Fruit fly (Drosophila melanogaster) whole organism, pupa: Measurements from ENCODE around the gene Mvl.
A peak's percentile ranks its signal among the peaks of the same experiment; 100 is the strongest.

Source experiments
- CG12605 ChIP-seq: fragments of 200-800 bp; sonication (Bioruptor generic); IDR thresholded peaks from 2 replicates; pipeline ENCODE4 v1.3.6; 2022; ENCODE audit warnings: missing biosample characterization, missing genetic modification characterization
- CG13204 ChIP-seq: fragments of 200-800 bp; sonication (Bioruptor generic); optimal IDR thresholded peaks from 2 replicates; lab custom pipeline; 2018; ENCODE audit warnings: missing biosample characterization, mild to moderate bottlenecking, missing genetic modification characterization, moderate library complexity
- CG14655 ChIP-seq: fragments of 200-800 bp; sonication (Bioruptor generic); optimal IDR thresholded peaks from 3 replicates; lab custom pipeline; 2017; ENCODE audit warnings: mild to moderate bottlenecking, missing biosample characterization, missing genetic modification reagents, missing genetic modification characterization
- CG15710 ChIP-seq: fragments of 200-800 bp; sonication (Bioruptor generic); optimal IDR thresholded peaks from 2 replicates; lab custom pipeline; 2018; ENCODE audit warnings: missing biosample characterization, mild to moderate bottlenecking, missing genetic modification characterization, moderate library complexity
- CG17806 ChIP-seq: fragments of 200-800 bp; sonication (Bioruptor generic); optimal IDR thresholded peaks from 2 replicates; lab custom pipeline; 2018; ENCODE audit warnings: missing biosample characterization, mild to moderate bottlenecking, missing genetic modification characterization, moderate library complexity
- CG32121 ChIP-seq: fragments of 200-800 bp; sonication (Bioruptor generic); IDR thresholded peaks from 2 replicates; pipeline ENCODE4 v1.3.6; 2022; ENCODE audit warnings: missing biosample characterization, missing genetic modification characterization
- CG34367 ChIP-seq: fragments of 200-800 bp; sonication (Bioruptor generic); optimal IDR thresholded peaks from 2 replicates; lab custom pipeline; 2018; ENCODE audit warnings: missing biosample characterization, mild to moderate bottlenecking, missing genetic modification characterization
- CG4496 ChIP-seq: fragments of 200-800 bp; sonication (Bioruptor generic); IDR thresholded peaks from 3 replicates; pipeline ENCODE4 v1.3.6; 2022; ENCODE audit warnings: missing biosample characterization, missing genetic modification characterization
- CG8159 ChIP-seq: fragments of 200-800 bp; sonication (Bioruptor generic); optimal IDR thresholded peaks from 3 replicates; lab custom pipeline; 2018; ENCODE audit warnings: missing biosample characterization, mild to moderate bottlenecking, missing genetic modification characterization, moderate library complexity
- CG8301 ChIP-seq: fragments of 200-800 bp; sonication (Bioruptor generic); optimal IDR thresholded peaks from 2 replicates; lab custom pipeline; 2018; ENCODE audit warnings: missing biosample characterization, mild to moderate bottlenecking, missing genetic modification characterization
- CG9948 ChIP-seq: fragments of 200-800 bp; sonication (Bioruptor generic); optimal IDR thresholded peaks from 2 replicates; lab custom pipeline; 2018; ENCODE audit warnings: missing biosample characterization, mild to moderate bottlenecking, missing genetic modification characterization, moderate library complexity
- D1 ChIP-seq: fragments of 200-800 bp; sonication (Bioruptor generic); optimal IDR thresholded peaks from 2 replicates; lab custom pipeline; 2018; ENCODE audit warnings: missing biosample characterization, mild to moderate bottlenecking, missing genetic modification characterization, moderate library complexity
- EcR ChIP-seq: fragments of 200-800 bp; sonication (Bioruptor generic); optimal IDR thresholded peaks from 3 replicates; lab custom pipeline; 2019; ENCODE audit warnings: missing biosample characterization, missing genetic modification characterization, mild to moderate bottlenecking, moderate library complexity, missing genetic modification reagents
- Ets98B ChIP-seq: fragments of 200-800 bp; sonication (Bioruptor generic); IDR thresholded peaks from 2 replicates; pipeline ENCODE4 v1.3.6; 2022; ENCODE audit warnings: missing biosample characterization, missing genetic modification characterization
- Pif1A ChIP-seq: fragments of 200-800 bp; sonication (Bioruptor generic); optimal IDR thresholded peaks from 3 replicates; lab custom pipeline; 2016; ENCODE audit warnings: missing biosample characterization, missing genetic modification characterization
- Pif1B ChIP-seq: fragments of 200-800 bp; sonication (Bioruptor generic); optimal IDR thresholded peaks from 3 replicates; lab custom pipeline; 2016; ENCODE audit warnings: missing biosample characterization, missing genetic modification characterization
- Snoo ChIP-seq: fragments of 200-800 bp; sonication (Bioruptor generic); optimal IDR thresholded peaks from 3 replicates; lab custom pipeline; 2017; ENCODE audit warnings: missing biosample characterization, mild to moderate bottlenecking, missing genetic modification characterization, inconsistent platforms
- fd96Ca ChIP-seq: fragments of 200-800 bp; sonication (Bioruptor generic); IDR thresholded peaks from 3 replicates; pipeline ENCODE4 v1.3.6; 2022; ENCODE audit warnings: missing biosample characterization, missing genetic modification characterization
- gl ChIP-seq: fragments of 200-800 bp; sonication (Bioruptor generic); optimal IDR thresholded peaks from 2 replicates; lab custom pipeline; 2018; ENCODE audit warnings: missing biosample characterization, mild to moderate bottlenecking, missing genetic modification characterization
- rn ChIP-seq: fragments of 200-800 bp; sonication (Bioruptor generic); IDR thresholded peaks from 2 replicates; pipeline ENCODE4 v1.3.6; 2022; ENCODE audit warnings: missing biosample characterization, missing genetic modification characterization

Mvl gene

DNA sequence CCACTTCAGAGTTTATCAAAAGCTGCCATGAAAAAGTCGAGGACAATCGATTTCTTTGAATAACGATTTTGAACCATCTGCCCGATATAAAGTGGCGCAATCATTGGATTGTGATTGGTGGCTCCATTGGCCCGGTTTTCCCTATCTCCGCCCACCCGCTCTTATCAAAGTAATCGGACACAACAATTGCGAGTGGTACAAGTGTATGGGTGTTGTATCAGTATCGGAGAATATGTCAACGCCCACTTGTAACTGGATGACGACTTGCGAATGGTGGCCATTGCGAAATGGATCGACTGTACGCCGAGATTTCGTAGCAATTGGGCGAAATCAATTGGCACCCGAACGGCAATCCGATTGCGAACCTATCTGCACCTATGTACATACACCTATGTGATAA, 17.0 kb upstream of the Mvl start:
- TF ChIP-seq CG8159 (no peak), CG34367 (no peak), CG14655 (GFP tag; lab: Kevin White, UChicago) (no peak), CG8301 (tag; lab: Kevin White, UChicago) (no peak), CG13204 (no peak), D1 (tag; lab: Kevin White, UChicago) (no peak), CG32121 (GFP tag; lab: Robert Waterston, UW) (no peak), CG4496 (GFP tag; lab: Robert Waterston, UW) (no peak), rn (GFP tag; lab: Robert Waterston, UW) (no peak)

DNA sequence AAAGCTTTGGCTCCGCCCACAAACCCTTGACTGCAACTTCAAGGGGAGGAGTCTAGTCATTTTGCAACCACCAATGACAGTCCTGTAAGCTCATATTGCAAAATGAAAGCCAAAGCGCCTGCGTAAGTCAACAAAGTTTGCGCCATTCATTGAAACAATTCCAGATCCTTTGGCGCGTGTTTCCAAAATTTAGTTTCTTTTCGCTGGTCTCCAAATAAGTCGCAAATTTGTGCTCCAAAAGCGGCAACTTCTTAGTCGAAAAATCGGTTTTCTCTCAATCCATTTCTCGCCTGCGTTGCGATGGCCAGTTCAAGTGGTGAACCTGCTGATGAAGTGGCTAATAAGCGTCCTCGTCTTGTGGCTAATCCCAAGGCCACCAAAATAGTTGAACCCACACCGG, 13.1 kb upstream of the Mvl start, which contains the start of gene dmrt93B:
Gene dmrt93B (plus strand): TSS at position 301 of the 400 bp plus-strand sequence.
- no peak for TF ChIP-seq CG32121 (GFP tag; lab: Robert Waterston, UW)
- no peak for TF ChIP-seq CG34367
- no peak for TF ChIP-seq Ets98B
- TF ChIP-seq EcR (GFP tag; lab: Kevin White, UChicago): no peak
- no peak for TF ChIP-seq Snoo (tag; lab: Kevin White, UChicago)
- TF ChIP-seq CG9948 (tag; lab: Kevin White, UChicago): no peak
- TF ChIP-seq fd96Ca (GFP tag; lab: Robert Waterston, UW): no peak
- no peak for TF ChIP-seq gl (tag; lab: Kevin White, UChicago)
- TF ChIP-seq rn (GFP tag; lab: Robert Waterston, UW): no peak
- TF ChIP-seq CG8301 (tag; lab: Kevin White, UChicago): no peak

DNA sequence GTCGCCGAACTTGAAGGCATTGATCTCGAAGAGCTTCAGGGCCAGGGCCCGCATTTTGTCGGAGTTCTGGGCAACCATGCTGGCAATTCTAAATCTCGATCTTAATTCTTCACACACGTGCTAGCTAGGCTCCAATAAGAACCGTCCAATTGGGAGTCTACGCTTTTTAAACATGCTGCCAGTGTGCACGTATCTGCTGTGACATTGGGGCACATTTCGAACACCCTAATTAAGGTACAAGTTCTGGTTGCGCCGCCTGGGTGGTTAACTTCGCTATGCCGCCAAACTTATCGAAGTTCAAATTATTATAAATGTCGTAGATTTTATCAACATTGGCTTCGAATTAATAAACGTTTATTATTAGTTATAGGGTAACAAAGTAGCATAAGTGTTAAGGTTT, 12.5 kb upstream of the Mvl start, which contains the start of gene r-l:
Gene r-l (minus strand): TSS at position 179 of the 400 bp plus-strand sequence.
- TF ChIP-seq CG17806 (tag; lab: Kevin White, UChicago): no peak
- TF ChIP-seq EcR (GFP tag; lab: Kevin White, UChicago): peak; percentile 22
- TF ChIP-seq D1 (tag; lab: Kevin White, UChicago): no peak
- no peak for TF ChIP-seq gl (tag; lab: Kevin White, UChicago)
- TF ChIP-seq Pif1A (GFP tag; lab: Kevin White, UChicago): no peak
- TF ChIP-seq, all 21 proteins: peak for 1

DNA sequence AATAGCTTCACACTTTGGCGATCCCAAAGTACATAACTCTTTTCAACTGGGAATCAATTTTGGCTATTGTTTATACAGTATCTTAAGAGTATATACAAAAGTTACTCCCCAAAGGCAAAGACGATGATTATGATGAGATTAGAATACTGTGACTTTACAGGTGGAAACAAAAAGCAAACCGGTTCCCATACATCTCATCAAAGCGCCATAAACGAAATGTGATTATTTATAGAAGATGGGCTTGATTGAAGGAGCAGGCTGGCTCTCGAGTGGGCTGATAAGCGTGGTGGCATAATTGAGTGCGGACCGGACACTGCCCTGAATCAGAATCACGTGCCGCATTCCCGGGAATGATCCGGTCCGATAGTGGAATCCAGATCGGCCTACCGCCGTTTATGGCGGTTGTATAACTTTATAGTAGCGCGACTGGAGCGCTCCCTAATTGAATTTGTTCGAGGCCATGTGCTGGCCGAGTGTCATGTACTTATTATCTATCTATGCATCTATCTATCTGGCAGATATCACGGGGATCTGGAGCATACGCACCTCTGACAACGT, 11.4 kb upstream of the Mvl start:
- TF ChIP-seq Snoo (tag; lab: Kevin White, UChicago): no peak
- no peak for TF ChIP-seq CG4496 (GFP tag; lab: Robert Waterston, UW)
- no peak for TF ChIP-seq Pif1A (GFP tag; lab: Kevin White, UChicago)
- no peak for TF ChIP-seq CG34367
- no peak for TF ChIP-seq CG15710
- TF ChIP-seq CG17806 (tag; lab: Kevin White, UChicago): no peak
- TF ChIP-seq CG8159: no peak
- TF ChIP-seq D1 (tag; lab: Kevin White, UChicago): no peak
- no peak for TF ChIP-seq CG9948 (tag; lab: Kevin White, UChicago)
- TF ChIP-seq CG12605: no peak
- TF ChIP-seq CG14655 (GFP tag; lab: Kevin White, UChicago): no peak
- no peak for TF ChIP-seq Ets98B
- no peak for TF ChIP-seq CG8301 (tag; lab: Kevin White, UChicago)
- TF ChIP-seq, all 21 proteins: peak for 0

DNA sequence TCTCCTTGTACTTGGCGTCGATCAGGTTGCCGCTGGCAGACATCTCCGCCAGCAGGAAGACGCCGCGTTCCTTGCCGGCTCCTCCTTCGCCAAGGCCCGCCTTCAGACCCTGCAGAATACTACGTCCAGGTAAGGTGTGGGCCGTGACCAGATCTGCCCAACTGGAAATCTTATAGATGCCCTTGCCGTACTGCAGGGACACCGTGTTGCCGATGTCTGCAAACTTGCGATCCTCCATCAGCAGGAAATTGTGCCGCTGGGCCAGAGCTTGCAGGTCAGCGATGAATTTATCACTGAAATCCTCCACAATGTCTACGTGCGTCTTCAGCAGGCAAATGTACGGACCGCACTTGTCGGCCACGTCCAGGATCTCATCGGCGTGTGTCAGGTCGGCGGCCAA, 10.7 kb upstream of the Mvl start:
- TF ChIP-seq Snoo (tag; lab: Kevin White, UChicago) (no peak), rn (GFP tag; lab: Robert Waterston, UW) (no peak), CG13204 (no peak), CG8301 (tag; lab: Kevin White, UChicago) (no peak), CG17806 (tag; lab: Kevin White, UChicago) (no peak), CG34367 (no peak), gl (tag; lab: Kevin White, UChicago) (no peak), CG8159 (no peak), CG12605 (no peak)

DNA sequence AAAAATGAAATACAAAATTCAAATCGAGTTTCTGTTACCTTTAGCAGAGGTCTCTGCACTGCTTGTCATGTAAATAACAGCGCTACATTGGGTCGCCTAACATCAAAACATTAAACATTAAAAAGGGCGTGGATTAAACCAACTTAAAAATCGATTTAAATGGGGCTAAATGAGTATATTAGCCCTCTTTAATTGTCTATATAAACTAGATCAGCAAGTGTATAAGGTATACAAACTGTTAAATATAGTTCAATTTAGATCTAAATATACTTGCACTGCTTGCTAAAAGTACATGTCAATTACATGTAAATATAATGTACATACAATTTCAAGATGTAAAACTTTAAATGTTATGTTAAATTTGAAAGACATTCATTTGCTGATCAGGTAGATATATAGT, 9.1 kb upstream of the Mvl start:
- TF ChIP-seq D1 (tag; lab: Kevin White, UChicago) (peak; percentile 58), fd96Ca (GFP tag; lab: Robert Waterston, UW) (no peak), rn (GFP tag; lab: Robert Waterston, UW) (no peak), CG12605 (no peak), Ets98B (no peak), EcR (GFP tag; lab: Kevin White, UChicago) (no peak)

DNA sequence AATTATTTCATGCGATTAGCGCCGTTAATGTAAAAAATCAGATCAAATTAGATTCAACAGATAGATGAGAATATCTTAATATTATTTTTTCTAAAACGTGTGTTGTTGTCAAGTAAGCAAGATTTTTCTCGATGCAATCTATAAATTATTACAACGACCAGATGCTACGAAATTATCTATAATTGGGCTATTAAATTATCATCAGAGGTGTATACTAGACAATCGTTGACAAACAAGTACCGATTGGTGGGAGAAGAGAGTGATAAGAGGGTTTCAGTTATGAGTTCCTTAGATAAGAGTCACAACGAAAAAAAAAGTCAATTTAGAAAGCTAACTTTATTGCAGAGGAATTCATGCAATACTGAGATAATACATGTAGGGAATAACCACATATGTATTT, 6.9 kb upstream of the Mvl start:
- TF ChIP-seq Pif1B (GFP tag; lab: Kevin White, UChicago): no peak
- no peak for TF ChIP-seq CG8301 (tag; lab: Kevin White, UChicago)
- TF ChIP-seq EcR (GFP tag; lab: Kevin White, UChicago): no peak
- TF ChIP-seq, all 21 proteins: peak for 0
